Fruit fly (Drosophila melanogaster) whole organism, adult: ENCODE measurements around the gene Vps52.
A peak's percentile ranks its signal among the peaks of the same experiment; 100 is the strongest.

ENCODE experiments used
- CG11617 ChIP-seq: fragments of 200-800 bp; sonication (Bioruptor generic); optimal IDR thresholded peaks from 2 replicates; lab custom pipeline; 2017; ENCODE audit warnings: mild to moderate bottlenecking, missing biosample characterization, missing genetic modification reagents, missing genetic modification characterization
- Crg-1 ChIP-seq: fragments of 200-800 bp; sonication (Bioruptor generic); optimal IDR thresholded peaks from 2 replicates; lab custom pipeline; 2016; ENCODE audit warnings: missing biosample characterization, missing genetic modification characterization
- cnc ChIP-seq, 2 experiments: fragments of >200 bp; optimal IDR thresholded peaks; 2 replicates each; lab custom pipeline; 2017
- kay ChIP-seq: fragments of 200-800 bp; sonication (Bioruptor generic); peaks from one replicate; lab custom pipeline; 2016; ENCODE audit warnings: missing biosample characterization, missing genetic modification characterization, borderline replicate concordance
- toe ChIP-seq: fragments of 200-800 bp; sonication (Bioruptor generic); optimal IDR thresholded peaks from 2 replicates; lab custom pipeline; 2016; ENCODE audit warnings: missing biosample characterization, missing genetic modification characterization

- TF ChIP-seq cnc (optimal IDR thresholded peaks at IDR 0.05; lab: Kevin White, UChicago) (no peak), kay (GFP tag; lab: Kevin White, UChicago) (no peak), CG11617 (GFP tag; lab: Kevin White, UChicago) (peak; percentile 24), toe (peak; percentile 69), Crg-1 (GFP tag; lab: Kevin White, UChicago) (no peak)
Measured at dm6 chr2L:5519846-5520384, 3.8 kb downstream of the Vps52 start, which contains the start of the genes CG7382 and cl.
